Comparison of ENCODE assay signal across 1 fruit fly cellular context in the genomic region with DNA sequence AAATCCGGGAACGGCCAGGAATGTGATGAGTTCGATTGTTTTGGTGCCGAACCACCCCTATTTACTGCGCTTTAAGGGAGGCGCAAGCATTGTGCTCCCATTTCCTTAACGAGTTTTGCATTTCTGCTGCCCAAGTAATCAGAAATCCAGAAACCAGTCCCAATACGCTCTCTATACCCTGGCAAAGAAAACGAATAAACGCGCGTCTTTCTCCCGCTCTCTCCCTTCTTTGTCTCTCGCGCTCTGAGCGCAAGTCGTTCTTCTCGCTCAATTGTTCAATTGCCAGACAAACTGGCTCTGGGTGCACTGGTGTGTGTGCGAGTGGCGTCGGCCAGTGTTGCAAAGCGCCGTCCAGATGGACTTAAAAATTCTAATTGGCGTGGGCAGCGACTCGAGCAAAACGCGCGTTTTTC.
TF ChIP-seq lines count a peak whose summit lies in the region.

No protein-coding gene starts in this region.

TF ChIP-seq in whole organism, embryonic, 481 proteins besides CTCF, POLR2A, EP300 and RAD21 (continued from another document and continues in another):
- TF ChIP-seq D19B (GFP tag; optimal IDR thresholded peaks at IDR 0.05; lab: Kevin White, UChicago) (peak; percentile 100), CG7745 (tag; optimal IDR thresholded peaks at IDR 0.05; lab: Kevin White, UChicago) (peak; percentile 79), gem (tag; optimal IDR thresholded peaks at IDR 0.05; lab: Kevin White, UChicago) (peak; percentile 97), Meics (GFP tag; optimal IDR thresholded peaks at IDR 0.05; lab: Kevin White, UChicago) (peak; percentile 94), da (GFP tag; optimal IDR thresholded peaks at IDR 0.05; lab: Kevin White, UChicago) (peak; percentile 93), CG18262 (tag; optimal IDR thresholded peaks at IDR 0.05; lab: Kevin White, UChicago) (peak; percentile 97), amos (GFP tag; IDR thresholded peaks at IDR 0.05; lab: Robert Waterston, UW; ENCODE audit: partially characterized antibody) (peak; percentile 43; the same call in 1 of the 2 replicates), vfl (GFP tag; optimal IDR thresholded peaks at IDR 0.05; lab: Kevin White, UChicago) (peak; percentile 96), Opbp (GFP tag; IDR thresholded peaks at IDR 0.05; lab: Robert Waterston, UW; ENCODE audit: partially characterized antibody) (peak; percentile 51; the same call in 2 of the 3 replicates), Hmr (GFP tag; optimal IDR thresholded peaks at IDR 0.05; lab: Kevin White, UChicago) (peak; percentile 95), Nf-YC (tag; optimal IDR thresholded peaks at IDR 0.05; lab: Kevin White, UChicago) (peak; percentile 61), slou (GFP tag; optimal IDR thresholded peaks at IDR 0.05; lab: Kevin White, UChicago) (peak; percentile 94), tap (tag; optimal IDR thresholded peaks at IDR 0.05; lab: Kevin White, UChicago) (peak; percentile 87), Mes4 (GFP tag; optimal IDR thresholded peaks at IDR 0.05; lab: Kevin White, UChicago) (peak; percentile 97), CG1233 (GFP tag; optimal IDR thresholded peaks at IDR 0.05; lab: Kevin White, UChicago) (peak; percentile 94), wek (GFP tag; optimal IDR thresholded peaks at IDR 0.05; lab: Kevin White, UChicago) (peak; percentile 85), sima (GFP tag; optimal IDR thresholded peaks at IDR 0.05; lab: Kevin White, UChicago) (peak; percentile 87), HLH54F (GFP tag; optimal IDR thresholded peaks at IDR 0.05; lab: Kevin White, UChicago) (peak; percentile 98), gsb-n (tag; optimal IDR thresholded peaks at IDR 0.05; lab: Kevin White, UChicago) (peak; percentile 97), CG6254 (GFP tag; optimal IDR thresholded peaks at IDR 0.05; lab: Kevin White, UChicago) (peak; percentile 88), Six4 (GFP tag; optimal IDR thresholded peaks at IDR 0.05; lab: Kevin White, UChicago) (peak; percentile 98), CG10366 (GFP tag; IDR thresholded peaks at IDR 0.05; lab: Robert Waterston, UW) (peak; percentile 99), gfzf (GFP tag; optimal IDR thresholded peaks at IDR 0.05; lab: Kevin White, UChicago) (peak; percentile 38), CG12236 (GFP tag; optimal IDR thresholded peaks at IDR 0.05; lab: Kevin White, UChicago) (peak; percentile 96), pum (GFP tag; optimal IDR thresholded peaks at IDR 0.05; lab: Kevin White, UChicago) (peak; percentile 99), CG9876 (GFP tag; optimal IDR thresholded peaks at IDR 0.05; lab: Kevin White, UChicago) (peak; percentile 97), bsh (GFP tag; optimal IDR thresholded peaks at IDR 0.05; lab: Kevin White, UChicago) (peak; percentile 63 to 98), CG3838 (GFP tag; optimal IDR thresholded peaks at IDR 0.05; lab: Kevin White, UChicago) (peak; percentile 93), CG2129 (GFP tag; IDR thresholded peaks at IDR 0.05; lab: Robert Waterston, UW; ENCODE audit: partially characterized antibody) (0 out of 2 replicates have a peak, but pooled peaks have one; percentile 17), emc (GFP tag; optimal IDR thresholded peaks at IDR 0.05; lab: Kevin White, UChicago) (peak; percentile 92), CG4854 (GFP tag; optimal IDR thresholded peaks at IDR 0.05; lab: Kevin White, UChicago) (peak; percentile 92), CG10462 (GFP tag; optimal IDR thresholded peaks at IDR 0.05; lab: Kevin White, UChicago) (peak; percentile 94), B-H2 (GFP tag; optimal IDR thresholded peaks at IDR 0.05; lab: Kevin White, UChicago) (peak; percentile 31), CG30403 (GFP tag; optimal IDR thresholded peaks at IDR 0.05; lab: Kevin White, UChicago) (peak; percentile 98), ATbp (GFP tag; optimal IDR thresholded peaks at IDR 0.05; lab: Kevin White, UChicago) (peak; percentile 96), fd96Cb (tag; optimal IDR thresholded peaks at IDR 0.05; lab: Kevin White, UChicago) (peak; percentile 97), CG3065 (GFP tag; optimal IDR thresholded peaks at IDR 0.05; lab: Kevin White, UChicago) (peak; percentile 97), Deaf1 (tag; optimal IDR thresholded peaks at IDR 0.05; lab: Kevin White, UChicago) (peak; percentile 78), NFAT (GFP tag; IDR thresholded peaks at IDR 0.05; lab: Robert Waterston, UW) (peak; percentile 97), corto (GFP tag; optimal IDR thresholded peaks at IDR 0.05; lab: Kevin White, UChicago) (peak; percentile 97), tx (GFP tag; optimal IDR thresholded peaks at IDR 0.05; lab: Kevin White, UChicago) (peak; percentile 98), fu2 (GFP tag; optimal IDR thresholded peaks at IDR 0.05; lab: Kevin White, UChicago) (peak; percentile 97), Mad (GFP tag; optimal IDR thresholded peaks at IDR 0.05; lab: Kevin White, UChicago) (peak; percentile 98), Taf1 (GFP tag; IDR thresholded peaks at IDR 0.05; lab: Robert Waterston, UW) (peak; percentile 90), dan (GFP tag; IDR thresholded peaks at IDR 0.05; lab: Robert Waterston, UW) (peak; percentile 98), CG11456 (GFP tag; IDR thresholded peaks at IDR 0.05; lab: Robert Waterston, UW) (peak; percentile 98), seq (GFP tag; IDR thresholded peaks at IDR 0.05; lab: Robert Waterston, UW) (peak; percentile 98), sr (GFP tag; IDR thresholded peaks at IDR 0.05; lab: Robert Waterston, UW) (peak; percentile 93), CG1024 (GFP tag; IDR thresholded peaks at IDR 0.05; lab: Robert Waterston, UW) (peak; percentile 95), CG2120 (GFP tag; optimal IDR thresholded peaks at IDR 0.05; lab: Kevin White, UChicago) (peak; percentile 98), Doc2 (GFP tag; IDR thresholded peaks at IDR 0.05; lab: Robert Waterston, UW) (peak; percentile 90), BtbVII (GFP tag; optimal IDR thresholded peaks at IDR 0.05; lab: Kevin White, UChicago) (peak; percentile 87), hkb (optimal IDR thresholded peaks at IDR 0.05; lab: Kevin White, UChicago) (peak; percentile 69), hkb (GFP tag; IDR thresholded peaks at IDR 0.05; lab: Robert Waterston, UW) (peak; percentile 97), chn (GFP tag; optimal IDR thresholded peaks at IDR 0.05; lab: Kevin White, UChicago) (peak; percentile 99), dmrt11E (tag; optimal IDR thresholded peaks at IDR 0.05; lab: Kevin White, UChicago) (peak; percentile 97), pita (GFP tag; optimal IDR thresholded peaks at IDR 0.05; lab: Kevin White, UChicago) (no peak), YL-1 (GFP tag; optimal IDR thresholded peaks at IDR 0.05; lab: Kevin White, UChicago) (peak; percentile 85), HmgZ (tag; optimal IDR thresholded peaks at IDR 0.05; lab: Kevin White, UChicago) (peak; percentile 95), Lim3 (GFP tag; IDR thresholded peaks at IDR 0.05; lab: Robert Waterston, UW) (peak; percentile 95), CG8359 (GFP tag; optimal IDR thresholded peaks at IDR 0.05; lab: Kevin White, UChicago; ENCODE audit: borderline replicate concordance) (peak; percentile 70), Camta (GFP tag; optimal IDR thresholded peaks at IDR 0.05; lab: Kevin White, UChicago) (peak; percentile 98), Atf6 (GFP tag; IDR thresholded peaks at IDR 0.05; lab: Robert Waterston, UW) (peak; percentile 96), CG11696 (GFP tag; IDR thresholded peaks at IDR 0.05; lab: Robert Waterston, UW) (peak; percentile 90), ken (GFP tag; IDR thresholded peaks at IDR 0.05; lab: Robert Waterston, UW) (peak; percentile 99), pb (GFP tag; optimal IDR thresholded peaks at IDR 0.05; lab: Kevin White, UChicago) (peak; percentile 98), CG14441 (GFP tag; IDR thresholded peaks at IDR 0.05; lab: Robert Waterston, UW) (peak; percentile 98), CG17568 (GFP tag; optimal IDR thresholded peaks at IDR 0.05; lab: Kevin White, UChicago) (peak; percentile 90), gro (GFP tag; optimal IDR thresholded peaks at IDR 0.05; lab: Kevin White, UChicago) (peak; percentile 93), CG10274 (GFP tag; optimal IDR thresholded peaks at IDR 0.05; lab: Kevin White, UChicago) (peak; percentile 84), jing (GFP tag; optimal IDR thresholded peaks at IDR 0.05; lab: Kevin White, UChicago) (peak; percentile 95), oc (tag; optimal IDR thresholded peaks at IDR 0.05; lab: Kevin White, UChicago) (peak; percentile 97), ara (GFP tag; IDR thresholded peaks at IDR 0.05; lab: Robert Waterston, UW) (peak; percentile 99), CHES-1-like (GFP tag; optimal IDR thresholded peaks at IDR 0.05; lab: Kevin White, UChicago) (peak; percentile 98), ems (GFP tag; optimal IDR thresholded peaks at IDR 0.05; lab: Kevin White, UChicago) (peak; percentile 97), PHDP (tag; optimal IDR thresholded peaks at IDR 0.05; lab: Kevin White, UChicago) (peak; percentile 96), CG30020 (tag; optimal IDR thresholded peaks at IDR 0.05; lab: Kevin White, UChicago) (peak; percentile 79), Hsf (GFP tag; optimal IDR thresholded peaks at IDR 0.05; lab: Kevin White, UChicago) (peak; percentile 98), CG5180 (GFP tag; optimal IDR thresholded peaks at IDR 0.05; lab: Kevin White, UChicago) (peak; percentile 74), HmgD (GFP tag; optimal IDR thresholded peaks at IDR 0.05; lab: Kevin White, UChicago) (peak; percentile 98), stc (GFP tag; IDR thresholded peaks at IDR 0.05; lab: Robert Waterston, UW) (peak; percentile 97), tup (GFP tag; optimal IDR thresholded peaks at IDR 0.05; lab: Kevin White, UChicago) (peak; percentile 96), en (GFP tag; optimal IDR thresholded peaks at IDR 0.05; lab: Kevin White, UChicago) (peak; percentile 94), CG7963 (GFP tag; IDR thresholded peaks at IDR 0.05; lab: Robert Waterston, UW; ENCODE audit: partially characterized antibody) (no peak), CG15696 (tag; optimal IDR thresholded peaks at IDR 0.05; lab: Kevin White, UChicago) (peak; percentile 92), sug (tag; optimal IDR thresholded peaks at IDR 0.05; lab: Kevin White, UChicago) (peak; percentile 75), CG8944 (GFP tag; optimal IDR thresholded peaks at IDR 0.05; lab: Kevin White, UChicago) (peak; percentile 99), CG17612 (GFP tag; IDR thresholded peaks at IDR 0.05; lab: Robert Waterston, UW) (peak; percentile 94), E2f2 (GFP tag; IDR thresholded peaks at IDR 0.05; lab: Robert Waterston, UW) (peak; percentile 83), shn (GFP tag; optimal IDR thresholded peaks at IDR 0.05; lab: Kevin White, UChicago) (peak; percentile 99), TFAM (GFP tag; optimal IDR thresholded peaks at IDR 0.05; lab: Kevin White, UChicago) (peak; percentile 90), crc (GFP tag; optimal IDR thresholded peaks at IDR 0.05; lab: Kevin White, UChicago) (peak; percentile 96), CG17361 (GFP tag; IDR thresholded peaks at IDR 0.05; lab: Robert Waterston, UW) (peak; percentile 95), jumu (GFP tag; optimal IDR thresholded peaks at IDR 0.05; lab: Kevin White, UChicago) (peak; percentile 99), ci (GFP tag; IDR thresholded peaks at IDR 0.05; lab: Robert Waterston, UW) (peak; percentile 99), Ets65A (GFP tag; lab: Kevin White, UChicago) (peak; percentile 100), H2.0 (GFP tag; IDR thresholded peaks at IDR 0.05; lab: Robert Waterston, UW) (peak; percentile 98), dati (GFP tag; IDR thresholded peaks at IDR 0.05; lab: Robert Waterston, UW) (peak; percentile 97), CG1602 (GFP tag; optimal IDR thresholded peaks at IDR 0.05; lab: Kevin White, UChicago) (peak; percentile 98), Drgx (GFP tag; IDR thresholded peaks at IDR 0.05; lab: Robert Waterston, UW) (peak; percentile 99), Awh (GFP tag; IDR thresholded peaks at IDR 0.05; lab: Robert Waterston, UW) (peak; percentile 99), kah (GFP tag; optimal IDR thresholded peaks at IDR 0.05; lab: Kevin White, UChicago) (peak; percentile 60), Hr51 (GFP tag; optimal IDR thresholded peaks at IDR 0.05; lab: Kevin White, UChicago) (peak; percentile 92 to 97), CG14860 (GFP tag; IDR thresholded peaks at IDR 0.05; lab: Robert Waterston, UW; ENCODE audit: partially characterized antibody) (no peak), croc (GFP tag; conservative IDR thresholded peaks at IDR 0.05; lab: Robert Waterston, UW) (peak; percentile 97), schlank (tag; optimal IDR thresholded peaks at IDR 0.05; lab: Kevin White, UChicago) (peak; percentile 94), ham (GFP tag; IDR thresholded peaks at IDR 0.05; lab: Robert Waterston, UW) (peak; percentile 95), CG12391 (tag; optimal IDR thresholded peaks at IDR 0.05; lab: Kevin White, UChicago) (peak; percentile 97), CG7786 (GFP tag; optimal IDR thresholded peaks at IDR 0.05; lab: Kevin White, UChicago) (peak; percentile 99), Dp (GFP tag; optimal IDR thresholded peaks at IDR 0.05; lab: Kevin White, UChicago) (peak; percentile 25), Pdp1 (GFP tag; optimal IDR thresholded peaks at IDR 0.05; lab: Kevin White, UChicago) (peak; percentile 96 to 98), sna (GFP tag; IDR thresholded peaks at IDR 0.05; lab: Robert Waterston, UW; ENCODE audit: partially characterized antibody) (no peak), tin (GFP tag; optimal IDR thresholded peaks at IDR 0.05; lab: Kevin White, UChicago) (peak; percentile 98), CG17359 (tag; optimal IDR thresholded peaks at IDR 0.05; lab: Kevin White, UChicago) (peak; percentile 96), bab2 (GFP tag; optimal IDR thresholded peaks at IDR 0.05; lab: Kevin White, UChicago) (peak; percentile 98), CG8388 (GFP tag; optimal IDR thresholded peaks at IDR 0.05; lab: Kevin White, UChicago) (peak; percentile 96), Sry-β (GFP tag; optimal IDR thresholded peaks at IDR 0.05; lab: Kevin White, UChicago) (peak; percentile 48), insv (GFP tag; optimal IDR thresholded peaks at IDR 0.05; lab: Kevin White, UChicago) (peak; percentile 57 to 95), ttk (GFP tag; IDR thresholded peaks at IDR 0.05; lab: Robert Waterston, UW) (peak; percentile 98), CG14050 (GFP tag; IDR thresholded peaks at IDR 0.05; lab: Robert Waterston, UW) (peak; percentile 97), chif (GFP tag; optimal IDR thresholded peaks at IDR 0.05; lab: Kevin White, UChicago) (peak; percentile 97 to 99), CG11398 (GFP tag; optimal IDR thresholded peaks at IDR 0.05; lab: Kevin White, UChicago) (peak; percentile 96), Tbp (GFP tag; optimal IDR thresholded peaks at IDR 0.05; lab: Kevin White, UChicago) (no peak), CG31224 (GFP tag; IDR thresholded peaks at IDR 0.05; lab: Robert Waterston, UW) (peak; percentile 96), crp (GFP tag; optimal IDR thresholded peaks at IDR 0.05; lab: Kevin White, UChicago) (peak in 1 of 2 experiments; percentile 70)
